Fruit fly (Drosophila melanogaster) whole organism: ENCODE results near the gene Sb.

ENCODE experiments used
- CG8478 ChIP-seq: fragments of >200 bp; optimal IDR thresholded peaks from 2 replicates; lab custom pipeline; 2018; ENCODE audit warnings: inconsistent platforms
- Dll ChIP-seq: fragments of >200 bp; optimal IDR thresholded peaks from 2 replicates; lab custom pipeline; 2017
- EcR ChIP-seq, 2 experiments: fragments of >200 bp; optimal IDR thresholded peaks; 2 replicates each; lab custom pipeline; 2017; ENCODE audit warnings: missing biosample characterization in 2 of 2, missing genetic modification characterization in 2 of 2, missing genetic modification reagents in 2 of 2
- pan ChIP-seq: fragments of >200 bp; optimal IDR thresholded peaks from 2 replicates; lab custom pipeline; 2017
- psq ChIP-seq: fragments of >200 bp; optimal IDR thresholded peaks from 2 replicates; lab custom pipeline; 2017
- usp ChIP-seq: fragments of >200 bp; optimal IDR thresholded peaks from 2 replicates; lab custom pipeline; 2017; ENCODE audit warnings: missing biosample characterization, missing genetic modification characterization, mixed read lengths

The Sb gene

dm6 chr3R:16115861-16116260, at the start of gene Sb:
Gene Sb, plus strand, starts transcription at chr3R:16116161.
- no peak for TF ChIP-seq psq (lab: Kevin White, UChicago)
- no peak for TF ChIP-seq EcR (GFP tag; optimal IDR thresholded peaks at IDR 0.05; lab: Kevin White, UChicago)
- TF ChIP-seq CG8478 (lab: Kevin White, UChicago): no peak
- no peak for TF ChIP-seq usp (GFP tag; lab: Kevin White, UChicago)

DNA sequence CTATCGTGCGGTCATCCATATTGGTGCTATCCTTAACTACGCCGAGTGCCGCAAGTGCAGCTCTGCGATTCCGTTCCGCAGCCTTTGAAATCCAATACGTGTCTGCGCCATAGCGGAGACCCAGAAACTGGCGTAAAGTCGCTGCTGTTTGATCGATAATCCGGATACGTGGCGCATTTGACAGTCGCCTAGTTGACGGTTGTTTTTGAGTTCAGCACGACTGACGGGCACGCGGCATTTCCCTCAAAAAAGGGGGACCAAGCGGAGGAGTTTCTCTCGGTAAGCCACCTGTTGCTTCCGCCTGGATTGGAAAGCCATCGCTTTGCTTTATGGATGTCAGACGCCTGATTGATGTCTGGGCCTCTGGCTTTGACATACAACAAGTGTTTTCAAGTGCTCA, 48.5 kb upstream of the Sb start, which contains the start of gene CG10185:
Gene CG10185 (minus strand): TSS at position 101 of the 400 bp plus-strand sequence.
- no peak for TF ChIP-seq pan (lab: Kevin White, UChicago)
- TF ChIP-seq CG8478 (lab: Kevin White, UChicago): no peak
- no peak for TF ChIP-seq EcR (GFP tag; optimal IDR thresholded peaks at IDR 0.05; lab: Kevin White, UChicago)
- no peak for TF ChIP-seq psq (lab: Kevin White, UChicago)
- no peak for TF ChIP-seq Dll (lab: Kevin White, UChicago)
- TF ChIP-seq usp (GFP tag; lab: Kevin White, UChicago): no peak

- TF ChIP-seq CG8478 (lab: Kevin White, UChicago) (no peak), psq (lab: Kevin White, UChicago) (no peak), pan (lab: Kevin White, UChicago) (no peak), usp (GFP tag; lab: Kevin White, UChicago) (no peak), EcR (GFP tag; optimal IDR thresholded peaks at IDR 0.05; lab: Kevin White, UChicago) (no peak), Dll (lab: Kevin White, UChicago) (no peak)
Measured at dm6 chr3R:16069266-16069665, 46.7 kb upstream of the Sb start.

dm6 chr3R:16071689-16072580, 44.0 kb upstream of the Sb start:
- no peak for TF ChIP-seq EcR (GFP tag; optimal IDR thresholded peaks at IDR 0.05; lab: Kevin White, UChicago)
- no peak for TF ChIP-seq psq (lab: Kevin White, UChicago)
- TF ChIP-seq Dll (lab: Kevin White, UChicago): no peak
- TF ChIP-seq CG8478 (lab: Kevin White, UChicago): no peak
- TF ChIP-seq usp (GFP tag; lab: Kevin White, UChicago): no peak
- TF ChIP-seq pan (lab: Kevin White, UChicago): no peak

DNA sequence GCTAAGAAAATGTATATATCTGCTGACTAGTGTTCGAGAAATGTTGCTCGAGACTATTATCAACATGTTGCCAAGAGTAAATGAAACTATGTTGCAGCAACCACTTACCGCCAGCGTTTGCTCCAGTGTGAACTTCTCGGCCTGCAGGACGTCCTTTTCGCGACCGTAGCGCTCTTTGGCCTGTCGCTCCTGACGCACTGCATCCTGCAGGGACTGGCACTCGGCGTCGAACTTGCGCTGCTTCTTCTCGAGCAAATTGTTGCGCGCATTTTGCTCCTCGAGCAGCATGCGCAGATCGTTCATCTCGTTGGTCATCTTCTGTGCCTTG, 43.4 kb upstream of the Sb start:
- TF ChIP-seq EcR (GFP tag; optimal IDR thresholded peaks at IDR 0.05; lab: Kevin White, UChicago): no peak
- no peak for TF ChIP-seq CG8478 (lab: Kevin White, UChicago)
- no peak for TF ChIP-seq usp (GFP tag; lab: Kevin White, UChicago)
- TF ChIP-seq Dll (lab: Kevin White, UChicago): no peak
- no peak for TF ChIP-seq psq (lab: Kevin White, UChicago)
- no peak for TF ChIP-seq pan (lab: Kevin White, UChicago)

DNA sequence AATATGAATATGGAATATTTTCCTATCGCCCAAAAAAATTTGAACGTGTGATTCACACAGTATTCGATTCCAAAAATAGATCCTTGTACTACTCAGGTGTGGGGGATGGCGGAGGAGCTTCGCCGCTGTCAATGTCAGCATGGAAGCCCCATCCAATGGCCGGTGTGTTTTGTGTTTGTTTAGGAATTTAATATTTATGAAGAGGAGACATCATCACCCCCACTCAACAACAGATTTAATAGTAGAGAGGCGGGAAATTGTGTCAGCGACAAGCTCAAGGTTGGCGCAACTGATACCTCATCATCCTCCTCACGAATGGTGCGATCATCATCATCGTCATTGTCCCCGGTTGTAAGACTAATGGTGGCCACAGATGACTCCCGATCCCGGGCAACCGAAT, 41.8 kb upstream of the Sb start:
- no peak for TF ChIP-seq psq (lab: Kevin White, UChicago)
- TF ChIP-seq EcR (GFP tag; optimal IDR thresholded peaks at IDR 0.05; lab: Kevin White, UChicago): no peak
- TF ChIP-seq usp (GFP tag; lab: Kevin White, UChicago): no peak
- TF ChIP-seq pan (lab: Kevin White, UChicago): no peak
- TF ChIP-seq CG8478 (lab: Kevin White, UChicago): no peak
- TF ChIP-seq Dll (lab: Kevin White, UChicago): no peak

dm6 chr3R:16078247-16078646, 37.7 kb upstream of the Sb start:
- TF ChIP-seq EcR (GFP tag; optimal IDR thresholded peaks at IDR 0.05; lab: Kevin White, UChicago) (no peak), usp (GFP tag; lab: Kevin White, UChicago) (no peak), Dll (lab: Kevin White, UChicago) (no peak)

DNA sequence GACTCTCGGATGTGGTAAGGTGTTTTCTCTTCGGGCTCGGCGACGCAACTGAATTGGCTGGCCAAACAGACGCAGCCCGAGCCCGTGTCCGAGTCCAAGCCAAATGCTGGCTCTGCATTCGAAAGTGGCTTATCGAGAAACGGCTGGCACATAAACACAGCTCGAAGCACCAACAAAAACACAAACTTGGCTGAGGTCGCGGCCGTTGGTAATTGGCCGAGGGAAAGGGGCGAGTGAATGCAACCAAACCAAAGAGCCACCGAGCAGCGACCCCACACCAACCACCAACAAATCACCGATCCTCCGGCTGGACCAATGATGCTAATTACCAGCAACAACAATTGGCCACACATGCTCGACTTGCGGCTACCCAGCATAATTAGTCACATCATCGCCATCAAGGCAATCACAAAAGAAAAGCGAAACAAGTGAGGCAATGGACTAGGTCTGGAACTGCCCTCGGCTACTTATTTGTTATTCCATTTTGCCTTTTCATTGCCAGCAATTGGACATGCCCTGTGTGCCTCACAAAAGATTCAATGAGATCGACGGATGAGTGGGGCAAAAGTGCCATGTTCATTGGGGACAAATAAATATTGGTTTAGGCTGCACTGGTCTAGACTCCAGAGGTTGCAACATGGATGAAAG, 34.9 kb upstream of the Sb start, which contains the start of gene CG32855:
Gene CG32855 (minus strand): TSS at position 51 of the 648 bp plus-strand sequence.
- no peak for TF ChIP-seq pan (lab: Kevin White, UChicago)
- no peak for TF ChIP-seq psq (lab: Kevin White, UChicago)
- TF ChIP-seq EcR (GFP tag; optimal IDR thresholded peaks at IDR 0.05; lab: Kevin White, UChicago): no peak

DNA sequence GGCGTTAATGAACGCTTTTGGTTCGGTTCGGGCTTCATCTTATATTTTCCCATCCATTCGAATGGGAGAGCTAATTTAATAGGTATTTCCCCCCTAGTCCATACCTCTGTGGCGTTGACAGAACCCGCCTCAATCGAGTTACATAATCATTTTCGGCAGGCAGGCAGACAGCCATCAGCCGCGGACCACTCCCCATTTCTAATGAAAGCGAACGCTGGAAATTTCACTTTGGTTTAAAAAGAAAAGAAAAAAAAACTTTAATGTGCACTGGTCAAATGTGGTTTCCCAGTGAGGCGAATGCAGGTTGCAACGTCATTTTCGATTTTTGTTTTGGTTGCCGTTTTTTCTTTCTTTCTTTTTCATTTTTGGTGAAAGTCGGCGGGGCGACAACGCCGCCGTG, 33.6 kb upstream of the Sb start:
- TF ChIP-seq pan (lab: Kevin White, UChicago) (no peak), Dll (lab: Kevin White, UChicago) (no peak), usp (GFP tag; lab: Kevin White, UChicago) (no peak), EcR (GFP tag; optimal IDR thresholded peaks at IDR 0.05; lab: Kevin White, UChicago) (no peak), psq (lab: Kevin White, UChicago) (no peak), CG8478 (lab: Kevin White, UChicago) (no peak)

DNA sequence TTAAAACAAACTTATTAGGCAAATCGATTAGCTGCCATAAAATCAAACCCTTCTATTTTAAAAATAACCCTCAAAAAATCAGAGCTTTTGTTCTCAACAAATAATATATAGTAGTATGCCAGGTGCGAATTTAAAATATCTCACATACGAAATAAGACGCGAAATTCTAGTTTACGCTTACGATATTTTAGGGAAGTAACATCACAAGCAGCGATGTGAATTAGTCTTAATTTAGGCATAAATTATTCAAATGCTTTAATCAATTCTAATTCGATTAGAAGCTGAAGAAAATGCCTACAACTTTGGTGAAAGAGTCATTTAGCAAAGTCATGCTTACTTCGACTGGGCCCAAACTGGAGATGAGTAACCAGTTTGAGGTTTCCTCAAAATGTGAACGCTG, 32.4 kb upstream of the Sb start, which contains the start of gene sxe2:
Gene sxe2 (plus strand): TSS at position 301 of the 400 bp plus-strand sequence.
- TF ChIP-seq EcR (GFP tag; optimal IDR thresholded peaks at IDR 0.05; lab: Kevin White, UChicago) (no peak), pan (lab: Kevin White, UChicago) (no peak), Dll (lab: Kevin White, UChicago) (no peak), usp (GFP tag; lab: Kevin White, UChicago) (no peak), CG8478 (lab: Kevin White, UChicago) (no peak), psq (lab: Kevin White, UChicago) (no peak)

dm6 chr3R:16091910-16092627, 23.9 kb upstream of the Sb start:
- TF ChIP-seq EcR (GFP tag; optimal IDR thresholded peaks at IDR 0.05; lab: Kevin White, UChicago) (peak in 1 of 2 experiments; percentile 64), CG8478 (lab: Kevin White, UChicago) (no peak)
